Worm (Caenorhabditis elegans) whole organism, L4/young adult: Measurements from ENCODE around the gene rrp-8.

Source experiments
- W03F9.2 ChIP-seq: fragments of 150-350 bp; optimal IDR thresholded peaks from 2 replicates; lab custom pipeline; 2014; ENCODE audit warnings: missing biosample characterization, missing genetic modification characterization
- dao-5 ChIP-seq: sonication (generic microtip); optimal IDR thresholded peaks from 2 replicates; lab custom pipeline; 2016; ENCODE audit warnings: missing genotype, missing genetic modification characterization, moderate library complexity, missing compliant biosample characterization
- him-1 ChIP-seq: sonication (generic microtip); optimal IDR thresholded peaks from 2 replicates; lab custom pipeline; 2016; ENCODE audit warnings: missing genotype, missing genetic modification reagents, missing genetic modification characterization, missing compliant biosample characterization

Gene rrp-8

ce11 chrIV:425995-426394, 29.6 kb downstream of the rrp-8 start, which contains the start of gene garr-1:
Gene garr-1, plus strand, starts transcription at chrIV:426168.
- TF ChIP-seq dao-5 (tag; lab: Kevin White, UChicago) (no peak), W03F9.2 (tag; lab: Kevin White, UChicago) (no peak), him-1 (tag; lab: Kevin White, UChicago) (no peak)

ce11 chrIV:426597-426996, 30.3 kb downstream of the rrp-8 start:
- TF ChIP-seq him-1 (tag; lab: Kevin White, UChicago) (no peak), W03F9.2 (tag; lab: Kevin White, UChicago) (no peak), dao-5 (tag; lab: Kevin White, UChicago) (no peak)

- TF ChIP-seq him-1 (tag; lab: Kevin White, UChicago) (no peak), W03F9.2 (tag; lab: Kevin White, UChicago) (no peak), dao-5 (tag; lab: Kevin White, UChicago) (no peak)
Measured at ce11 chrIV:427100-427908, 31.0 kb downstream of the rrp-8 start.

- no peak for TF ChIP-seq W03F9.2 (tag; lab: Kevin White, UChicago)
- TF ChIP-seq him-1 (tag; lab: Kevin White, UChicago) = no peak
- TF ChIP-seq dao-5 (tag; lab: Kevin White, UChicago) = no peak
Measured at ce11 chrIV:428869-429268, 32.5 kb downstream of the rrp-8 start, which contains the start of gene Y66H1A.5. Gene Y66H1A.5, minus strand, starts transcription at chrIV:429133.

- TF ChIP-seq dao-5 (tag; lab: Kevin White, UChicago) (no peak), W03F9.2 (tag; lab: Kevin White, UChicago) (no peak), him-1 (tag; lab: Kevin White, UChicago) (no peak)
Measured at ce11 chrIV:438384-438783, 42.0 kb downstream of the rrp-8 start.

ce11 chrIV:440509-440908, 44.2 kb downstream of the rrp-8 start, which contains the start of gene hum-8:
Gene hum-8, minus strand, starts transcription at chrIV:440554.
- TF ChIP-seq him-1 (tag; lab: Kevin White, UChicago) (no peak), dao-5 (tag; lab: Kevin White, UChicago) (no peak), W03F9.2 (tag; lab: Kevin White, UChicago) (no peak)

- TF ChIP-seq dao-5 (tag; lab: Kevin White, UChicago) (no peak), him-1 (tag; lab: Kevin White, UChicago) (peak; percentile 39), W03F9.2 (tag; lab: Kevin White, UChicago) (peak; percentile 89)
Measured at ce11 chrIV:443622-444021, 47.3 kb downstream of the rrp-8 start, which contains the start of gene mrpl-55. Gene mrpl-55, plus strand, starts transcription at chrIV:443985.

ce11 chrIV:445377-445776, 49.0 kb downstream of the rrp-8 start, which contains the start of gene dpm-1:
Gene dpm-1, plus strand, starts transcription at chrIV:445677.
- no peak for TF ChIP-seq W03F9.2 (tag; lab: Kevin White, UChicago)
- no peak for TF ChIP-seq dao-5 (tag; lab: Kevin White, UChicago)
- TF ChIP-seq him-1 (tag; lab: Kevin White, UChicago) = no peak
